Worm (Caenorhabditis elegans) whole organism, L1 larva: ENCODE data around the gene pfas-1.

ENCODE experiments used
- C34B4.2 ChIP-seq: sonication (generic microtip); optimal IDR thresholded peaks from 2 replicates; lab custom pipeline; 2017; ENCODE audit warnings: mild to moderate bottlenecking, missing genetic modification characterization, missing compliant biosample characterization
- aha-1 ChIP-seq: fragments of 150-350 bp; optimal IDR thresholded peaks from 2 replicates; lab custom pipeline; 2014; ENCODE audit warnings: missing biosample characterization, missing genetic modification characterization
- aly-2 ChIP-seq: fragments of 150-350 bp; optimal IDR thresholded peaks from 2 replicates; lab custom pipeline; 2014; ENCODE audit warnings: missing biosample characterization, missing genetic modification characterization
- ama-1 ChIP-seq: fragments of 150-350 bp; optimal IDR thresholded peaks from 2 replicates; lab custom pipeline; 2014
- ceh-8 ChIP-seq: fragments of 200-800 bp; sonication (Bioruptor generic); optimal IDR thresholded peaks from 2 replicates; lab custom pipeline; 2018; ENCODE audit warnings: mild to moderate bottlenecking, missing genetic modification characterization, moderate library complexity, missing compliant biosample characterization
- dpl-1 ChIP-seq, 3 experiments: fragments of 150-350 bp in 2 of 3; sonication (generic microtip) in 1 of 3; optimal IDR thresholded peaks; 2 replicates each; lab custom pipeline; 2014 to 2017; ENCODE audit warnings: missing biosample characterization in 3 of 3, missing genetic modification characterization in 3 of 3, missing genetic modification reagents in 3 of 3
- dsc-1 ChIP-seq: sonication (generic microtip); optimal IDR thresholded peaks from 2 replicates; lab custom pipeline; 2016; ENCODE audit warnings: mild to moderate bottlenecking, missing genetic modification characterization, missing compliant biosample characterization
- efl-3 ChIP-seq: fragments of 200-800 bp; sonication (Bioruptor generic); optimal IDR thresholded peaks from 2 replicates; lab custom pipeline; 2018; ENCODE audit warnings: mild to moderate bottlenecking, missing genetic modification characterization, missing compliant biosample characterization
- egl-13 ChIP-seq: sonication (generic microtip); optimal IDR thresholded peaks from 2 replicates; lab custom pipeline; 2016; ENCODE audit warnings: missing genotype, missing genetic modification reagents, missing genetic modification characterization, missing compliant biosample characterization
- egl-27 ChIP-seq, 2 experiments: fragments of 150-350 bp in 1 of 2; sonication (generic microtip); optimal IDR thresholded peaks; 3 replicates each; lab custom pipeline; 2017 to 2018; ENCODE audit warnings: missing biosample characterization in 2 of 2, missing genetic modification characterization in 2 of 2, missing genetic modification reagents in 2 of 2
- elt-3 ChIP-seq, 6 experiments: fragments of 150-350 bp in 1 of 6; sonication (generic microtip); optimal IDR thresholded peaks; 2 replicates each; lab custom pipeline; 2017 to 2018; ENCODE audit warnings: missing biosample characterization in 6 of 6, missing genetic modification characterization in 6 of 6, inconsistent platforms in 1 of 6
- fkh-10 ChIP-seq: sonication (generic microtip); optimal IDR thresholded peaks from 2 replicates; lab custom pipeline; 2017; ENCODE audit warnings: missing biosample characterization, missing genetic modification reagents, missing genetic modification characterization
- fkh-4 ChIP-seq: sonication (generic microtip); optimal IDR thresholded peaks from 2 replicates; lab custom pipeline; 2016; ENCODE audit warnings: missing compliant biosample characterization, missing genetic modification characterization, borderline replicate concordance
- fkh-8 ChIP-seq: sonication (generic microtip); optimal IDR thresholded peaks from 2 replicates; lab custom pipeline; 2016; ENCODE audit warnings: mild to moderate bottlenecking, missing genetic modification characterization, missing compliant biosample characterization
- hlh-17 ChIP-seq: fragments of 200-800 bp; sonication (Bioruptor generic); optimal IDR thresholded peaks from 2 replicates; lab custom pipeline; 2018; ENCODE audit warnings: missing genetic modification characterization, mild to moderate bottlenecking, missing compliant biosample characterization, moderate library complexity, borderline replicate concordance
- hpl-2 ChIP-seq: fragments of 150-350 bp; optimal IDR thresholded peaks from 2 replicates; lab custom pipeline; 2014; ENCODE audit warnings: missing biosample characterization, missing genetic modification reagents, missing genetic modification characterization
- irx-1 ChIP-seq: sonication (generic microtip); optimal IDR thresholded peaks from 2 replicates; lab custom pipeline; 2016; ENCODE audit warnings: missing genetic modification characterization, missing compliant biosample characterization
- isw-1 ChIP-seq: fragments of 200-800 bp; sonication (Bioruptor generic); IDR thresholded peaks from 2 replicates; pipeline ENCODE4 v1.3.6; 2022; ENCODE audit warnings: missing genetic modification characterization, missing compliant biosample characterization
- jun-1 ChIP-seq: fragments of 150-350 bp; optimal IDR thresholded peaks from 2 replicates; lab custom pipeline; 2014; ENCODE audit warnings: missing biosample characterization, missing genetic modification reagents, missing genetic modification characterization
- lin-13 ChIP-seq: fragments of 150-350 bp; optimal IDR thresholded peaks from 2 replicates; lab custom pipeline; 2014; ENCODE audit warnings: missing biosample characterization, missing genetic modification reagents, missing genetic modification characterization
- lin-14 ChIP-seq: fragments of 200-800 bp; sonication (Bioruptor generic); optimal IDR thresholded peaks from 2 replicates; lab custom pipeline; 2018; ENCODE audit warnings: mild to moderate bottlenecking, missing genetic modification characterization, moderate library complexity, missing compliant biosample characterization
- lin-15B ChIP-seq: fragments of 150-350 bp; sonication (generic microtip); optimal IDR thresholded peaks from 3 replicates; lab custom pipeline; 2014; ENCODE audit warnings: missing biosample characterization, missing genetic modification characterization
- lin-35 ChIP-seq, 2 experiments: fragments of 150-350 bp; optimal IDR thresholded peaks; 2 replicates each; lab custom pipeline; 2014; ENCODE audit warnings: missing biosample characterization in 2 of 2, missing genetic modification characterization in 2 of 2, missing genetic modification reagents in 2 of 2
- lin-39 ChIP-seq: fragments of 150-350 bp; optimal IDR thresholded peaks from 2 replicates; lab custom pipeline; 2014; ENCODE audit warnings: missing biosample characterization, missing genetic modification reagents, missing genetic modification characterization
- lir-3 ChIP-seq: sonication (generic microtip); optimal IDR thresholded peaks from 2 replicates; lab custom pipeline; 2016; ENCODE audit warnings: mild to moderate bottlenecking, missing genetic modification characterization, moderate library complexity, missing compliant biosample characterization; ENCODE audit not compliant: poor library complexity
- lsy-2 ChIP-seq, 2 experiments: fragments of 150-350 bp; optimal IDR thresholded peaks; 2 replicates each; lab custom pipeline; 2014; ENCODE audit warnings: missing biosample characterization in 2 of 2, missing genetic modification characterization in 2 of 2
- mab-9 ChIP-seq: fragments of 200-800 bp; sonication (Bioruptor generic); IDR thresholded peaks from 2 replicates; pipeline ENCODE4 v1.3.6; 2022; ENCODE audit warnings: missing genetic modification reagents, missing genetic modification characterization, missing compliant biosample characterization
- mdl-1 ChIP-seq, 2 experiments: fragments of 150-350 bp; optimal IDR thresholded peaks; 2 replicates each; lab custom pipeline; 2014 to 2017; ENCODE audit warnings: missing biosample characterization in 2 of 2, missing genetic modification characterization in 2 of 2, inconsistent platforms in 1 of 2
- mef-2 ChIP-seq: fragments of 150-350 bp; optimal IDR thresholded peaks from 2 replicates; lab custom pipeline; 2014; ENCODE audit warnings: missing biosample characterization, missing genetic modification characterization
- nhr-11 ChIP-seq: fragments of 150-350 bp; optimal IDR thresholded peaks from 2 replicates; lab custom pipeline; 2014; ENCODE audit warnings: missing biosample characterization, missing genetic modification characterization
- nhr-19 ChIP-seq: fragments of 200-800 bp; sonication (Bioruptor generic); conservative IDR thresholded peaks from 2 replicates; pipeline ENCODE4 v1.3.6; 2022; ENCODE audit warnings: missing genetic modification characterization, missing compliant biosample characterization
- nhr-20 ChIP-seq: sonication (generic microtip); optimal IDR thresholded peaks from 2 replicates; lab custom pipeline; 2016; ENCODE audit warnings: mild to moderate bottlenecking, missing genetic modification characterization, missing compliant biosample characterization
- nhr-237 ChIP-seq: fragments of 150-350 bp; optimal IDR thresholded peaks from 2 replicates; lab custom pipeline; 2014; ENCODE audit warnings: missing biosample characterization, missing genetic modification characterization
- nhr-71 ChIP-seq: sonication (generic microtip); optimal IDR thresholded peaks from 2 replicates; lab custom pipeline; 2016; ENCODE audit warnings: mild to moderate bottlenecking, missing genetic modification characterization, moderate library complexity, missing compliant biosample characterization
- nhr-76 ChIP-seq: sonication (generic microtip); optimal IDR thresholded peaks from 2 replicates; lab custom pipeline; 2017; ENCODE audit warnings: missing biosample characterization, missing genetic modification characterization
- nhr-77 ChIP-seq: fragments of 150-350 bp; optimal IDR thresholded peaks from 2 replicates; lab custom pipeline; 2014; ENCODE audit warnings: missing biosample characterization, missing genetic modification characterization
- nhr-85 ChIP-seq: sonication (generic microtip); peaks from one replicate; lab custom pipeline; 2016; ENCODE audit warnings: missing genetic modification characterization, inconsistent platforms, missing compliant biosample characterization
- nhr-90 ChIP-seq: sonication (generic microtip); optimal IDR thresholded peaks from 2 replicates; lab custom pipeline; 2016; ENCODE audit warnings: mild to moderate bottlenecking, missing genetic modification characterization, missing compliant biosample characterization; ENCODE audit not compliant: poor library complexity
- pag-3 ChIP-seq: sonication (generic microtip); optimal IDR thresholded peaks from 2 replicates; lab custom pipeline; 2017; ENCODE audit warnings: missing genetic modification characterization, mild to moderate bottlenecking, missing compliant biosample characterization, antibody characterized with exemption, borderline replicate concordance; ENCODE audit not compliant: insufficient read depth
- pax-3 ChIP-seq: fragments of 200-800 bp; sonication (Bioruptor generic); optimal IDR thresholded peaks from 2 replicates; lab custom pipeline; 2018; ENCODE audit warnings: mild to moderate bottlenecking, missing genetic modification characterization, moderate library complexity, missing compliant biosample characterization
- snu-23 ChIP-seq: sonication (generic microtip); optimal IDR thresholded peaks from 2 replicates; lab custom pipeline; 2016; ENCODE audit warnings: missing genetic modification characterization, missing compliant biosample characterization
- sox-4 ChIP-seq: sonication (generic microtip); optimal IDR thresholded peaks from 2 replicates; lab custom pipeline; 2016; ENCODE audit warnings: missing genetic modification characterization, missing compliant biosample characterization
- sptf-1 ChIP-seq: fragments of 150-350 bp; optimal IDR thresholded peaks from 2 replicates; lab custom pipeline; 2014; ENCODE audit warnings: missing biosample characterization, missing genetic modification characterization
- sup-37 ChIP-seq: fragments of 200-800 bp; sonication (Bioruptor generic); optimal IDR thresholded peaks from 2 replicates; lab custom pipeline; 2018; ENCODE audit warnings: mild to moderate bottlenecking, missing genetic modification characterization, missing compliant biosample characterization
- swsn-7 ChIP-seq: sonication (generic microtip); optimal IDR thresholded peaks from 2 replicates; lab custom pipeline; 2016; ENCODE audit warnings: missing genetic modification characterization, missing compliant biosample characterization
- tbx-2 ChIP-seq: sonication (generic microtip); optimal IDR thresholded peaks from 2 replicates; lab custom pipeline; 2016; ENCODE audit warnings: missing genetic modification characterization, missing compliant biosample characterization
- tlp-1 ChIP-seq: fragments of 150-350 bp; optimal IDR thresholded peaks from 2 replicates; lab custom pipeline; 2014; ENCODE audit warnings: missing biosample characterization, missing genetic modification characterization
- unc-98 ChIP-seq: fragments of 200-800 bp; sonication (Bioruptor generic); IDR thresholded peaks from 2 replicates; pipeline ENCODE4 v1.3.6; 2022; ENCODE audit warnings: missing genetic modification characterization, missing compliant biosample characterization
- xbp-1 ChIP-seq: sonication (generic microtip); optimal IDR thresholded peaks from 2 replicates; lab custom pipeline; 2016; ENCODE audit warnings: missing genetic modification characterization, missing compliant biosample characterization
- zag-1 ChIP-seq: fragments of 150-350 bp; optimal IDR thresholded peaks from 2 replicates; lab custom pipeline; 2014; ENCODE audit warnings: missing biosample characterization, missing genetic modification characterization
- zip-4 ChIP-seq: fragments of 200-800 bp; sonication (Bioruptor generic); optimal IDR thresholded peaks from 2 replicates; lab custom pipeline; 2018; ENCODE audit warnings: mild to moderate bottlenecking, missing genetic modification characterization, moderate library complexity, missing compliant biosample characterization
- ztf-4 ChIP-seq: fragments of 150-350 bp; optimal IDR thresholded peaks from 2 replicates; lab custom pipeline; 2014; ENCODE audit warnings: missing biosample characterization, missing genetic modification characterization

Gene pfas-1

DNA sequence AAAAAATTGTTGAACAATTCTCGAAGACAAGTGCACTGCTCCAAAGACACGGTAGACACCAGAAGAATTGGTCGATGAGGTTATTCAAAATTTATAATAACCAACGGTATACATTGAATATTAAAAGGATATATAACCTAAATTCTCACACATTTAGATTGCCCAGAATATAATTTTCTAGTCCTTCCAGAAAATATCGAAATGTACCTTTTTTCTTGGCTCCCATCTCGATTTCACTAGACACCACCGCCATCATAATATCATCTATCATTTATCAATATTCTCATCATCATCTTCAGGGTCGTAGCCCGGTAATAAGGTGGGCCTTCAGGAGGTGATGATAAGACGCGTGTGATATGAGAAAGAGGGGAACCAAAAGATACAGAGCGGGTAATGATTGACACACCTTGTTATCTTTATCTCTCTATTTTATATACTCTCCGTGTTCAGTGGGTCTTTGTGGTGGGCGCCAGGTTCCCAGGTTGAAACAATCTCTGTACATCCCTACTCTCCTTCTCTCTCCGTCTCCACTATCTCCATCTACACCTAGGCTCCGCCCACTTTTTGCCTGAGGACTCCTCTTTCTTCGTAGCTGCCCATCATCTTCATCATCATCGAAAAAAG, 42.9 kb downstream of the pfas-1 start, which contains the start of gene mab-21 (continued):
- TF ChIP-seq dsc-1 (tag; lab: Kevin White, UChicago), result no peak
- TF ChIP-seq irx-1, result no peak
- no peak for TF ChIP-seq mab-9 (GFP tag; lab: Robert Waterston, UW)
- peak; percentile 22 for TF ChIP-seq snu-23 (GFP tag; lab: Kevin White, UChicago)
- no peak for TF ChIP-seq nhr-11 (tag; lab: Kevin White, UChicago)
- TF ChIP-seq zip-4 (GFP tag; lab: Kevin White, UChicago), result no peak
- peak; percentile 71 for TF ChIP-seq lin-14 (GFP tag; lab: Kevin White, UChicago)
- peak in 1 of 2 experiments; percentile 15 for TF ChIP-seq lin-35 (GFP tag; optimal IDR thresholded peaks at IDR 0.05; lab: Kevin White, UChicago)
- no peak for TF ChIP-seq C34B4.2
- TF ChIP-seq zag-1 (tag; lab: Kevin White, UChicago), result no peak
- no peak for TF ChIP-seq isw-1
- peak in 5 of 6 experiments; percentile 40 to 85 (median 51) for TF ChIP-seq elt-3 (tag; optimal IDR thresholded peaks at IDR 0.05; lab: Kevin White, UChicago)
- TF ChIP-seq lin-39 (tag; lab: Kevin White, UChicago), result no peak
- TF ChIP-seq dpl-1 (GFP tag; optimal IDR thresholded peaks at IDR 0.05; lab: Kevin White, UChicago), result no peak
- TF ChIP-seq lin-13 (GFP tag; lab: Kevin White, UChicago), result no peak
- peak; percentile 9 for TF ChIP-seq nhr-20 (tag; lab: Kevin White, UChicago)
- TF ChIP-seq aly-2, result no peak
- no peak for TF ChIP-seq nhr-90
- TF ChIP-seq nhr-85 (tag; lab: Kevin White, UChicago), result peak; percentile 3
- TF ChIP-seq ceh-8 (GFP tag; lab: Kevin White, UChicago), result no peak
- no peak for TF ChIP-seq xbp-1 (tag; lab: Kevin White, UChicago)
- peak in 1 of 2 experiments; percentile 23 for TF ChIP-seq lsy-2 (tag; optimal IDR thresholded peaks at IDR 0.05; lab: Kevin White, UChicago)
- TF ChIP-seq sup-37 (GFP tag; lab: Kevin White, UChicago), result no peak
- TF ChIP-seq efl-3 (GFP tag; lab: Kevin White, UChicago), result no peak
- TF ChIP-seq egl-13 (tag; lab: Kevin White, UChicago), result no peak
- TF ChIP-seq mef-2 (tag; lab: Kevin White, UChicago), result no peak
- no peak for TF ChIP-seq lir-3 (tag; lab: Kevin White, UChicago)
- TF ChIP-seq ztf-4 (tag; lab: Kevin White, UChicago), result peak; percentile 32
- TF ChIP-seq fkh-4, result no peak
- TF ChIP-seq nhr-77 (tag; lab: Kevin White, UChicago), result no peak
- no peak for TF ChIP-seq jun-1 (tag; lab: Kevin White, UChicago)
- TF ChIP-seq nhr-237 (tag; lab: Kevin White, UChicago), result no peak
- TF ChIP-seq fkh-8 (tag; lab: Kevin White, UChicago), result no peak
- TF ChIP-seq sox-4 (tag; lab: Kevin White, UChicago), result no peak
- no peak for TF ChIP-seq lin-15B
- TF ChIP-seq nhr-19 (GFP tag; lab: Robert Waterston, UW), result no peak; the same call in 1 of the 2 replicates
- TF ChIP-seq nhr-71 (tag; lab: Kevin White, UChicago), result peak; percentile 34
- TF ChIP-seq sptf-1 (tag; lab: Kevin White, UChicago), result no peak
- TF ChIP-seq egl-27 (tag; optimal IDR thresholded peaks at IDR 0.05; lab: Kevin White, UChicago), result no peak
- no peak for TF ChIP-seq nhr-76 (tag; lab: Kevin White, UChicago)
- TF ChIP-seq tbx-2 (tag; lab: Kevin White, UChicago), result no peak
- TF ChIP-seq ama-1 (lab: Kevin White, UChicago), result no peak
- no peak for TF ChIP-seq pax-3 (tag; lab: Kevin White, UChicago)
- no peak for TF ChIP-seq fkh-10
- TF ChIP-seq hlh-17, result no peak
- no peak for TF ChIP-seq swsn-7 (tag; lab: Kevin White, UChicago)
- no peak for TF ChIP-seq aha-1 (tag; lab: Kevin White, UChicago)
- no peak for TF ChIP-seq hpl-2
- no peak for TF ChIP-seq tlp-1
- TF ChIP-seq mdl-1 (tag; optimal IDR thresholded peaks at IDR 0.05; lab: Kevin White, UChicago), result peak in 1 of 2 experiments; percentile 24
- TF ChIP-seq pag-3 (tag; lab: Kevin White, UChicago), result no peak
- TF ChIP-seq unc-98 (GFP tag; lab: Robert Waterston, UW), result no peak
